Worm (Caenorhabditis elegans) whole organism, L1 larva: ENCODE results near the gene F21C10.5.

Experiments used
- C04F5.9 ChIP-seq: sonication (generic microtip); optimal IDR thresholded peaks from 2 replicates; lab custom pipeline; 2016; ENCODE audit warnings: missing genetic modification characterization, missing compliant biosample characterization
- C16A3.4 ChIP-seq: fragments of 150-350 bp; optimal IDR thresholded peaks from 2 replicates; lab custom pipeline; 2014; ENCODE audit warnings: missing biosample characterization, missing genetic modification characterization
- C34B4.2 ChIP-seq: sonication (generic microtip); optimal IDR thresholded peaks from 2 replicates; lab custom pipeline; 2017; ENCODE audit warnings: mild to moderate bottlenecking, missing genetic modification characterization, missing compliant biosample characterization
- Y116A8C.19 ChIP-seq: sonication (generic microtip); optimal IDR thresholded peaks from 2 replicates; lab custom pipeline; 2016; ENCODE audit warnings: missing compliant biosample characterization, missing genetic modification characterization, borderline replicate concordance
- aha-1 ChIP-seq: fragments of 150-350 bp; optimal IDR thresholded peaks from 2 replicates; lab custom pipeline; 2014; ENCODE audit warnings: missing biosample characterization, missing genetic modification characterization
- alr-1 ChIP-seq: fragments of 200-800 bp; sonication (Bioruptor generic); optimal IDR thresholded peaks from 2 replicates; lab custom pipeline; 2018; ENCODE audit warnings: borderline replicate concordance, mild to moderate bottlenecking, missing genetic modification characterization, missing compliant biosample characterization
- ama-1 ChIP-seq: fragments of 150-350 bp; optimal IDR thresholded peaks from 2 replicates; lab custom pipeline; 2014
- ceh-63 ChIP-seq: fragments of 200-800 bp; sonication (Bioruptor generic); optimal IDR thresholded peaks from 2 replicates; lab custom pipeline; 2018; ENCODE audit warnings: mild to moderate bottlenecking, missing genetic modification characterization, missing compliant biosample characterization
- ceh-8 ChIP-seq: fragments of 200-800 bp; sonication (Bioruptor generic); optimal IDR thresholded peaks from 2 replicates; lab custom pipeline; 2018; ENCODE audit warnings: mild to moderate bottlenecking, missing genetic modification characterization, moderate library complexity, missing compliant biosample characterization
- ceh-88 ChIP-seq: fragments of 200-800 bp; sonication (Bioruptor generic); IDR thresholded peaks from 2 replicates; pipeline ENCODE4 v1.3.6; 2022; ENCODE audit warnings: missing genetic modification characterization, missing compliant biosample characterization
- ces-1 ChIP-seq: fragments of 150-350 bp; optimal IDR thresholded peaks from 2 replicates; lab custom pipeline; 2014; ENCODE audit warnings: missing biosample characterization, missing genetic modification reagents, missing genetic modification characterization
- dpl-1 ChIP-seq, 3 experiments: fragments of 150-350 bp in 2 of 3; sonication (generic microtip) in 1 of 3; optimal IDR thresholded peaks; 2 replicates each; lab custom pipeline; 2014 to 2017; ENCODE audit warnings: missing biosample characterization in 3 of 3, missing genetic modification characterization in 3 of 3, missing genetic modification reagents in 3 of 3
- dsc-1 ChIP-seq: sonication (generic microtip); optimal IDR thresholded peaks from 2 replicates; lab custom pipeline; 2016; ENCODE audit warnings: mild to moderate bottlenecking, missing genetic modification characterization, missing compliant biosample characterization
- efl-3 ChIP-seq: fragments of 200-800 bp; sonication (Bioruptor generic); optimal IDR thresholded peaks from 2 replicates; lab custom pipeline; 2018; ENCODE audit warnings: mild to moderate bottlenecking, missing genetic modification characterization, missing compliant biosample characterization
- elt-3 ChIP-seq, 6 experiments: fragments of 150-350 bp in 1 of 6; sonication (generic microtip); optimal IDR thresholded peaks; 2 replicates each; lab custom pipeline; 2017 to 2018; ENCODE audit warnings: missing biosample characterization in 6 of 6, missing genetic modification characterization in 6 of 6, inconsistent platforms in 1 of 6
- ets-5 ChIP-seq: fragments of 200-800 bp; sonication (Bioruptor generic); IDR thresholded peaks from 2 replicates; pipeline ENCODE4 v1.3.6; 2022; ENCODE audit warnings: missing genetic modification characterization, missing compliant biosample characterization
- fkh-10 ChIP-seq: sonication (generic microtip); optimal IDR thresholded peaks from 2 replicates; lab custom pipeline; 2017; ENCODE audit warnings: missing biosample characterization, missing genetic modification reagents, missing genetic modification characterization
- fkh-4 ChIP-seq: sonication (generic microtip); optimal IDR thresholded peaks from 2 replicates; lab custom pipeline; 2016; ENCODE audit warnings: missing compliant biosample characterization, missing genetic modification characterization, borderline replicate concordance
- grh-1 ChIP-seq: fragments of 200-800 bp; sonication (Bioruptor generic); IDR thresholded peaks from 2 replicates; pipeline ENCODE4 v1.3.6; 2022; ENCODE audit warnings: missing genetic modification reagents, missing genetic modification characterization, missing compliant biosample characterization
- isw-1 ChIP-seq: fragments of 200-800 bp; sonication (Bioruptor generic); IDR thresholded peaks from 2 replicates; pipeline ENCODE4 v1.3.6; 2022; ENCODE audit warnings: missing genetic modification characterization, missing compliant biosample characterization
- jun-1 ChIP-seq: fragments of 150-350 bp; optimal IDR thresholded peaks from 2 replicates; lab custom pipeline; 2014; ENCODE audit warnings: missing biosample characterization, missing genetic modification reagents, missing genetic modification characterization
- lin-13 ChIP-seq: fragments of 150-350 bp; optimal IDR thresholded peaks from 2 replicates; lab custom pipeline; 2014; ENCODE audit warnings: missing biosample characterization, missing genetic modification reagents, missing genetic modification characterization
- lin-14 ChIP-seq: fragments of 200-800 bp; sonication (Bioruptor generic); optimal IDR thresholded peaks from 2 replicates; lab custom pipeline; 2018; ENCODE audit warnings: mild to moderate bottlenecking, missing genetic modification characterization, moderate library complexity, missing compliant biosample characterization
- lin-15B ChIP-seq: fragments of 150-350 bp; sonication (generic microtip); optimal IDR thresholded peaks from 3 replicates; lab custom pipeline; 2014; ENCODE audit warnings: missing biosample characterization, missing genetic modification characterization
- lin-35 ChIP-seq, 2 experiments: fragments of 150-350 bp; optimal IDR thresholded peaks; 2 replicates each; lab custom pipeline; 2014; ENCODE audit warnings: missing biosample characterization in 2 of 2, missing genetic modification characterization in 2 of 2, missing genetic modification reagents in 2 of 2
- lsy-2 ChIP-seq, 2 experiments: fragments of 150-350 bp; optimal IDR thresholded peaks; 2 replicates each; lab custom pipeline; 2014; ENCODE audit warnings: missing biosample characterization in 2 of 2, missing genetic modification characterization in 2 of 2
- nhr-11 ChIP-seq: fragments of 150-350 bp; optimal IDR thresholded peaks from 2 replicates; lab custom pipeline; 2014; ENCODE audit warnings: missing biosample characterization, missing genetic modification characterization
- nhr-12 ChIP-seq: sonication (generic microtip); optimal IDR thresholded peaks from 2 replicates; lab custom pipeline; 2017; ENCODE audit warnings: missing biosample characterization, missing genetic modification characterization
- nhr-19 ChIP-seq: fragments of 200-800 bp; sonication (Bioruptor generic); conservative IDR thresholded peaks from 2 replicates; pipeline ENCODE4 v1.3.6; 2022; ENCODE audit warnings: missing genetic modification characterization, missing compliant biosample characterization
- nhr-28 ChIP-seq: fragments of 150-350 bp; optimal IDR thresholded peaks from 2 replicates; lab custom pipeline; 2014; ENCODE audit warnings: missing biosample characterization, missing genetic modification characterization
- nhr-47 ChIP-seq: sonication (generic microtip); optimal IDR thresholded peaks from 2 replicates; lab custom pipeline; 2016; ENCODE audit warnings: mild to moderate bottlenecking, missing genetic modification characterization, moderate library complexity, missing compliant biosample characterization
- nhr-71 ChIP-seq: sonication (generic microtip); optimal IDR thresholded peaks from 2 replicates; lab custom pipeline; 2016; ENCODE audit warnings: mild to moderate bottlenecking, missing genetic modification characterization, moderate library complexity, missing compliant biosample characterization
- nhr-77 ChIP-seq: fragments of 150-350 bp; optimal IDR thresholded peaks from 2 replicates; lab custom pipeline; 2014; ENCODE audit warnings: missing biosample characterization, missing genetic modification characterization
- nhr-84 ChIP-seq: sonication (generic microtip); optimal IDR thresholded peaks from 2 replicates; lab custom pipeline; 2017; ENCODE audit warnings: missing biosample characterization, missing genetic modification characterization
- nhr-90 ChIP-seq: sonication (generic microtip); optimal IDR thresholded peaks from 2 replicates; lab custom pipeline; 2016; ENCODE audit warnings: mild to moderate bottlenecking, missing genetic modification characterization, missing compliant biosample characterization; ENCODE audit not compliant: poor library complexity
- pag-3 ChIP-seq: sonication (generic microtip); optimal IDR thresholded peaks from 2 replicates; lab custom pipeline; 2017; ENCODE audit warnings: missing genetic modification characterization, mild to moderate bottlenecking, missing compliant biosample characterization, antibody characterized with exemption, borderline replicate concordance; ENCODE audit not compliant: insufficient read depth
- pax-3 ChIP-seq: fragments of 200-800 bp; sonication (Bioruptor generic); optimal IDR thresholded peaks from 2 replicates; lab custom pipeline; 2018; ENCODE audit warnings: mild to moderate bottlenecking, missing genetic modification characterization, moderate library complexity, missing compliant biosample characterization
- rnt-1 ChIP-seq: sonication (generic microtip); optimal IDR thresholded peaks from 2 replicates; lab custom pipeline; 2016; ENCODE audit warnings: mild to moderate bottlenecking, missing genetic modification characterization, moderate library complexity, missing compliant biosample characterization
- snpc-4 ChIP-seq: fragments of 150-350 bp; optimal IDR thresholded peaks from 2 replicates; lab custom pipeline; 2014; ENCODE audit warnings: missing biosample characterization, missing genetic modification characterization
- sptf-1 ChIP-seq: fragments of 150-350 bp; optimal IDR thresholded peaks from 2 replicates; lab custom pipeline; 2014; ENCODE audit warnings: missing biosample characterization, missing genetic modification characterization
- tbx-2 ChIP-seq: sonication (generic microtip); optimal IDR thresholded peaks from 2 replicates; lab custom pipeline; 2016; ENCODE audit warnings: missing genetic modification characterization, missing compliant biosample characterization
- tlp-1 ChIP-seq: fragments of 150-350 bp; optimal IDR thresholded peaks from 2 replicates; lab custom pipeline; 2014; ENCODE audit warnings: missing biosample characterization, missing genetic modification characterization
- unc-130 ChIP-seq: fragments of 150-350 bp; optimal IDR thresholded peaks from 2 replicates; lab custom pipeline; 2017; ENCODE audit warnings: missing biosample characterization, missing genetic modification characterization, inconsistent platforms
- unc-30 ChIP-seq: sonication (generic microtip); optimal IDR thresholded peaks from 2 replicates; lab custom pipeline; 2017; ENCODE audit warnings: missing biosample characterization, missing genetic modification characterization
- unc-62 ChIP-seq: fragments of 150-350 bp; optimal IDR thresholded peaks from 2 replicates; lab custom pipeline; 2014; ENCODE audit warnings: missing biosample characterization, missing genetic modification reagents, missing genetic modification characterization
- unc-86 ChIP-seq: sonication (generic microtip); optimal IDR thresholded peaks from 2 replicates; lab custom pipeline; 2016; ENCODE audit warnings: missing genetic modification characterization, missing compliant biosample characterization
- unc-98 ChIP-seq: fragments of 200-800 bp; sonication (Bioruptor generic); IDR thresholded peaks from 2 replicates; pipeline ENCODE4 v1.3.6; 2022; ENCODE audit warnings: missing genetic modification characterization, missing compliant biosample characterization
- zip-4 ChIP-seq: fragments of 200-800 bp; sonication (Bioruptor generic); optimal IDR thresholded peaks from 2 replicates; lab custom pipeline; 2018; ENCODE audit warnings: mild to moderate bottlenecking, missing genetic modification characterization, moderate library complexity, missing compliant biosample characterization
- ztf-11 ChIP-seq, 2 experiments: sonication (generic microtip); optimal IDR thresholded peaks; 2 replicates each; lab custom pipeline; 2016 to 2017; ENCODE audit warnings: missing genetic modification characterization in 2 of 2, missing biosample characterization in 1 of 2, missing compliant biosample characterization in 1 of 2

F21C10.5 gene

ce11 chrV:9163897-9164296 lies 38.5 kb downstream of the F21C10.5 start (continued):
- no peak for TF ChIP-seq dpl-1 (GFP tag; optimal IDR thresholded peaks at IDR 0.05; lab: Kevin White, UChicago)
- no peak for TF ChIP-seq unc-62 (GFP tag; lab: Kevin White, UChicago)
- TF ChIP-seq nhr-77 (tag; lab: Kevin White, UChicago), result no peak
- no peak for TF ChIP-seq ceh-88 (GFP tag; lab: Robert Waterston, UW)
- no peak for TF ChIP-seq nhr-12 (tag; lab: Kevin White, UChicago)
- peak; percentile 10 for TF ChIP-seq nhr-90 (tag; lab: Kevin White, UChicago)
- TF ChIP-seq fkh-10 (GFP tag; lab: Kevin White, UChicago), result no peak
- TF ChIP-seq ces-1 (GFP tag; lab: Kevin White, UChicago), result no peak
- TF ChIP-seq C34B4.2 (tag; lab: Kevin White, UChicago), result no peak
- peak; percentile 42 for TF ChIP-seq jun-1 (tag; lab: Kevin White, UChicago)
- peak; percentile 6 for TF ChIP-seq lin-14 (GFP tag; lab: Kevin White, UChicago)
- TF ChIP-seq lin-15B (tag; lab: Kevin White, UChicago), result no peak
- no peak for TF ChIP-seq snpc-4
- TF ChIP-seq alr-1, result no peak
- TF ChIP-seq nhr-71 (tag; lab: Kevin White, UChicago), result peak; percentile 50
- TF ChIP-seq dsc-1, result no peak
- no peak for TF ChIP-seq Y116A8C.19 (tag; lab: Kevin White, UChicago)
- TF ChIP-seq unc-86 (tag; lab: Kevin White, UChicago), result no peak
- peak; percentile 21 for TF ChIP-seq nhr-47 (tag; lab: Kevin White, UChicago)
- TF ChIP-seq lsy-2 (tag; optimal IDR thresholded peaks at IDR 0.05; lab: Kevin White, UChicago), result peak in 1 of 2 experiments; percentile 43
- TF ChIP-seq pag-3 (tag; lab: Kevin White, UChicago), result no peak

- no peak for TF ChIP-seq tlp-1 (tag; lab: Kevin White, UChicago)
- no peak for TF ChIP-seq aha-1 (tag; lab: Kevin White, UChicago)
- TF ChIP-seq ama-1 (lab: Kevin White, UChicago), result peak; percentile 81
- no peak for TF ChIP-seq nhr-77 (tag; lab: Kevin White, UChicago)
- no peak for TF ChIP-seq unc-62 (GFP tag; lab: Kevin White, UChicago)
- TF ChIP-seq unc-30 (tag; lab: Kevin White, UChicago), result no peak
- TF ChIP-seq lin-13 (GFP tag; lab: Kevin White, UChicago), result no peak
- TF ChIP-seq lin-15B (tag; lab: Kevin White, UChicago), result no peak
- TF ChIP-seq ceh-8 (GFP tag; lab: Kevin White, UChicago), result no peak
- peak; percentile 91 for TF ChIP-seq lin-14 (GFP tag; lab: Kevin White, UChicago)
- TF ChIP-seq unc-98, result no peak
- TF ChIP-seq Y116A8C.19 (tag; lab: Kevin White, UChicago), result no peak
- TF ChIP-seq sptf-1 (tag; lab: Kevin White, UChicago), result no peak
- TF ChIP-seq ets-5, result no peak
- no peak for TF ChIP-seq nhr-84
- TF ChIP-seq nhr-71 (tag; lab: Kevin White, UChicago), result peak; percentile 71
- TF ChIP-seq nhr-11 (tag; lab: Kevin White, UChicago), result no peak
- TF ChIP-seq nhr-28 (tag; lab: Kevin White, UChicago), result no peak
- no peak for TF ChIP-seq C34B4.2 (tag; lab: Kevin White, UChicago)
- peak; percentile 18; the same call in 1 of the 2 replicates for TF ChIP-seq grh-1
- no peak for TF ChIP-seq alr-1
- TF ChIP-seq pax-3 (tag; lab: Kevin White, UChicago), result no peak
- TF ChIP-seq efl-3 (GFP tag; lab: Kevin White, UChicago), result no peak
- TF ChIP-seq unc-130 (tag; lab: Kevin White, UChicago), result no peak
- no peak for TF ChIP-seq lin-35 (GFP tag; optimal IDR thresholded peaks at IDR 0.05; lab: Kevin White, UChicago)
- no peak for TF ChIP-seq fkh-4 (tag; lab: Kevin White, UChicago)
- TF ChIP-seq isw-1 (GFP tag; lab: Robert Waterston, UW), result no peak
- TF ChIP-seq rnt-1 (tag; lab: Kevin White, UChicago), result no peak
- no peak for TF ChIP-seq C04F5.9 (tag; lab: Kevin White, UChicago)
- TF ChIP-seq zip-4 (GFP tag; lab: Kevin White, UChicago), result no peak
- peak; percentile 31; the same call in 1 of the 2 replicates for TF ChIP-seq nhr-19 (GFP tag; lab: Robert Waterston, UW)
- TF ChIP-seq elt-3 (tag; optimal IDR thresholded peaks at IDR 0.05; lab: Kevin White, UChicago), result peak in 4 of 6 experiments; percentile 40 to 82 (median 62)
- no peak for TF ChIP-seq ceh-63
- no peak for TF ChIP-seq C16A3.4
- TF ChIP-seq ztf-11 (tag; optimal IDR thresholded peaks at IDR 0.05; lab: Kevin White, UChicago), result no peak
- no peak for TF ChIP-seq tbx-2 (tag; lab: Kevin White, UChicago)
These were observed 39.7 kb downstream of the F21C10.5 start, which contains the start of gene col-10 for ce11 chrV:9165073-9165699. TSS of gene col-10 (minus strand) at chrV:9165307.
